Fruit fly (Drosophila melanogaster): ENCODE measurements around the gene Spn77Ba.

- TF ChIP-seq EcR (GFP tag; optimal IDR thresholded peaks at IDR 0.05), result no peak
- no peak for TF ChIP-seq CG15710 (tag; optimal IDR thresholded peaks at IDR 0.05)
- TF ChIP-seq gl (tag; optimal IDR thresholded peaks at IDR 0.05), result no peak
- no peak for TF ChIP-seq Pif1B (GFP tag; optimal IDR thresholded peaks at IDR 0.05)
- no peak for TF ChIP-seq Snoo (tag; optimal IDR thresholded peaks at IDR 0.05)
Measured at dm6 chr3L:20353726-20354332, 36.8 kb downstream of the Spn77Ba start.

Data from whole organism, pupa.